Worm (Caenorhabditis elegans) whole organism, young adult: ENCODE results near the gene fbxa-64.

Experiments used
- F39B2.1 ChIP-seq: fragments of 200-800 bp; sonication (Bioruptor generic); IDR thresholded peaks from 2 replicates; pipeline ENCODE4 v1.3.6; 2022; ENCODE audit warnings: missing genetic modification reagents, missing genetic modification characterization, missing compliant biosample characterization
- let-526 ChIP-seq: fragments of 200-800 bp; sonication (Bioruptor generic); IDR thresholded peaks from 2 replicates; pipeline ENCODE4 v1.3.6; 2022; ENCODE audit warnings: missing genetic modification reagents, missing genetic modification characterization, missing compliant biosample characterization

- TF ChIP-seq let-526 (GFP tag; lab: Robert Waterston, UW) (no peak), F39B2.1 (no peak)
Observed at ce11 chrV:3318975-3319374, 41.0 kb upstream of the fbxa-64 start, which contains the start of gene F35F10.13.
